Fruit fly (Drosophila melanogaster) whole organism, embryonic: ENCODE measurements around the gene CG6195.

Experiments used
- Ada2b ChIP-seq: fragments of 200-800 bp; sonication (Bioruptor generic); IDR thresholded peaks from 2 replicates; pipeline ENCODE4 v1.3.6; 2022; ENCODE audit warnings: missing biosample characterization, missing genetic modification characterization
- CG10209 ChIP-seq: fragments of 200-800 bp; sonication (Bioruptor generic); optimal IDR thresholded peaks from 3 replicates; lab custom pipeline; 2017; ENCODE audit warnings: missing biosample characterization, mild to moderate bottlenecking, missing genetic modification characterization, missing genetic modification reagents
- CG10267 ChIP-seq: fragments of 200-800 bp; sonication (Bioruptor generic); optimal IDR thresholded peaks from 2 replicates; lab custom pipeline; 2018; ENCODE audit warnings: missing biosample characterization, mild to moderate bottlenecking, missing genetic modification characterization, moderate library complexity
- CG12236 ChIP-seq: fragments of 200-800 bp; sonication (Bioruptor generic); optimal IDR thresholded peaks from 2 replicates; lab custom pipeline; 2016; ENCODE audit warnings: missing biosample characterization, missing genetic modification characterization
- CG1602 ChIP-seq: fragments of 200-800 bp; sonication (Bioruptor generic); optimal IDR thresholded peaks from 3 replicates; lab custom pipeline; 2016; ENCODE audit warnings: missing biosample characterization, missing genetic modification characterization
- CG16815 ChIP-seq: fragments of 200-800 bp; sonication (Bioruptor generic); optimal IDR thresholded peaks from 3 replicates; lab custom pipeline; 2017; ENCODE audit warnings: missing biosample characterization, mild to moderate bottlenecking, missing genetic modification characterization
- CG18619 ChIP-seq: fragments of 200-800 bp; sonication (Bioruptor generic); optimal IDR thresholded peaks from 3 replicates; lab custom pipeline; 2017; ENCODE audit warnings: missing biosample characterization, mild to moderate bottlenecking, missing genetic modification characterization
- CG2712 ChIP-seq: fragments of 200-800 bp; optimal IDR thresholded peaks from 3 replicates; lab custom pipeline; 2019; ENCODE audit warnings: missing biosample characterization, mild to moderate bottlenecking, missing genetic modification characterization, moderate library complexity
- CG30431 ChIP-seq: fragments of 200-800 bp; sonication (Bioruptor generic); optimal IDR thresholded peaks from 2 replicates; lab custom pipeline; 2017; ENCODE audit warnings: missing biosample characterization, missing genetic modification characterization
- CG33557 ChIP-seq: fragments of 200-800 bp; sonication (Bioruptor generic); optimal IDR thresholded peaks from 2 replicates; lab custom pipeline; 2019; ENCODE audit warnings: missing biosample characterization, mild to moderate bottlenecking, missing genetic modification characterization, moderate library complexity
- CG6175 ChIP-seq: fragments of 200-800 bp; sonication (Bioruptor generic); IDR thresholded peaks from 3 replicates; pipeline ENCODE4 v1.3.6; 2022; ENCODE audit warnings: missing biosample characterization, missing genetic modification characterization
- CG6254 ChIP-seq: fragments of 200-800 bp; sonication (Bioruptor generic); optimal IDR thresholded peaks from 3 replicates; lab custom pipeline; 2017; ENCODE audit warnings: mild to moderate bottlenecking, missing biosample characterization, missing genetic modification reagents, missing genetic modification characterization
- CG6654 ChIP-seq: fragments of 200-800 bp; sonication (Bioruptor generic); optimal IDR thresholded peaks from 2 replicates; lab custom pipeline; 2017; ENCODE audit warnings: missing biosample characterization, mild to moderate bottlenecking, missing genetic modification characterization
- CG8089 ChIP-seq: fragments of 200-800 bp; sonication (Bioruptor generic); optimal IDR thresholded peaks from 3 replicates; lab custom pipeline; 2016; ENCODE audit warnings: missing biosample characterization, missing genetic modification characterization
- CG8765 ChIP-seq: fragments of 200-800 bp; sonication (Bioruptor generic); IDR thresholded peaks from 2 replicates; pipeline ENCODE4 v1.3.6; 2022; ENCODE audit warnings: missing biosample characterization, missing genetic modification characterization
- CG9932 ChIP-seq: fragments of 200-800 bp; sonication (Bioruptor generic); IDR thresholded peaks from 2 replicates; pipeline ENCODE4 v1.3.6; 2022; ENCODE audit warnings: missing biosample characterization, missing genetic modification characterization
- D19B ChIP-seq: fragments of 200-800 bp; sonication (Bioruptor generic); optimal IDR thresholded peaks from 2 replicates; lab custom pipeline; 2017; ENCODE audit warnings: missing biosample characterization, mild to moderate bottlenecking, missing genetic modification characterization
- Dek ChIP-seq: fragments of 200-800 bp; sonication (Bioruptor generic); optimal IDR thresholded peaks from 3 replicates; lab custom pipeline; 2019; ENCODE audit warnings: missing biosample characterization, mild to moderate bottlenecking, missing genetic modification characterization, moderate library complexity
- HLH54F ChIP-seq: fragments of 200-800 bp; sonication (Bioruptor generic); optimal IDR thresholded peaks from 3 replicates; lab custom pipeline; 2016; ENCODE audit warnings: missing biosample characterization, missing genetic modification characterization
- Hr39 ChIP-seq: fragments of >200 bp; optimal IDR thresholded peaks from 2 replicates; lab custom pipeline; 2017
- Hr51 ChIP-seq, 2 experiments: fragments of 200-800 bp; sonication (Bioruptor generic); optimal IDR thresholded peaks; 2 replicates in 1 of 2; 3 replicates in 1 of 2; lab custom pipeline; 2016 to 2018; ENCODE audit warnings: missing biosample characterization in 2 of 2, missing genetic modification characterization in 2 of 2, mild to moderate bottlenecking in 1 of 2, moderate library complexity in 1 of 2
- NC2α ChIP-seq: fragments of 200-800 bp; sonication (Bioruptor generic); optimal IDR thresholded peaks from 2 replicates; lab custom pipeline; 2016; ENCODE audit warnings: missing biosample characterization, missing genetic modification characterization
- Neu2 ChIP-seq: fragments of 200-800 bp; sonication (Bioruptor generic); optimal IDR thresholded peaks from 3 replicates; lab custom pipeline; 2016; ENCODE audit warnings: missing biosample characterization, missing genetic modification characterization, borderline replicate concordance
- Ravus ChIP-seq: fragments of 200-800 bp; sonication (Bioruptor generic); IDR thresholded peaks from 2 replicates; pipeline ENCODE4 v1.3.6; 2022; ENCODE audit warnings: missing biosample characterization, missing genetic modification characterization
- Ssrp ChIP-seq: fragments of 200-800 bp; sonication (Bioruptor generic); optimal IDR thresholded peaks from 2 replicates; lab custom pipeline; 2018; ENCODE audit warnings: missing biosample characterization, mild to moderate bottlenecking, missing genetic modification characterization, moderate library complexity
- Taf1 ChIP-seq: fragments of 200-800 bp; sonication (Bioruptor generic); IDR thresholded peaks from 2 replicates; pipeline ENCODE4 v1.3.6; 2022; ENCODE audit warnings: missing biosample characterization, missing genetic modification characterization
- Trl ChIP-seq, 3 experiments: fragments of >200 bp in 2 of 3; fragments of 200-800 bp in 1 of 3; sonication (Bioruptor generic) in 1 of 3; optimal IDR thresholded peaks; 2 replicates in 1 of 3; 3 replicates in 2 of 3; lab custom pipeline; 2016 to 2017; ENCODE audit warnings: missing biosample characterization in 1 of 3, missing genetic modification characterization in 1 of 3
- Vsx1 ChIP-seq: fragments of 200-800 bp; sonication (Bioruptor generic); optimal IDR thresholded peaks from 2 replicates; lab custom pipeline; 2017; ENCODE audit warnings: missing biosample characterization, mild to moderate bottlenecking, missing genetic modification characterization, missing genetic modification reagents
- ap ChIP-seq: fragments of 200-800 bp; sonication (Bioruptor generic); IDR thresholded peaks from 2 replicates; pipeline ENCODE4 v1.3.6; 2022; ENCODE audit warnings: missing biosample characterization, missing genetic modification characterization
- ara ChIP-seq: fragments of 200-800 bp; sonication (Bioruptor generic); IDR thresholded peaks from 2 replicates; pipeline ENCODE4 v1.3.6; 2022; ENCODE audit warnings: missing biosample characterization, missing genetic modification characterization
- ash1 ChIP-seq: fragments of 200-800 bp; sonication (Bioruptor generic); optimal IDR thresholded peaks from 2 replicates; lab custom pipeline; 2018; ENCODE audit warnings: missing biosample characterization, mild to moderate bottlenecking, missing genetic modification characterization
- cad ChIP-seq: fragments of >200 bp; optimal IDR thresholded peaks from 2 replicates; lab custom pipeline; 2017; ENCODE audit warnings: missing biosample characterization, missing genetic modification characterization
- cg ChIP-seq: fragments of 200-800 bp; sonication (Bioruptor generic); optimal IDR thresholded peaks from 3 replicates; lab custom pipeline; 2019; ENCODE audit warnings: missing biosample characterization, mild to moderate bottlenecking, missing genetic modification characterization, moderate library complexity
- dmrt99B ChIP-seq: fragments of 200-800 bp; sonication (Bioruptor generic); optimal IDR thresholded peaks from 2 replicates; lab custom pipeline; 2018; ENCODE audit warnings: missing biosample characterization, mild to moderate bottlenecking, missing genetic modification characterization, moderate library complexity
- fd102C ChIP-seq: fragments of 200-800 bp; sonication (Bioruptor generic); optimal IDR thresholded peaks from 2 replicates; lab custom pipeline; 2018; ENCODE audit warnings: missing biosample characterization, mild to moderate bottlenecking, missing genetic modification characterization, moderate library complexity
- fd3F ChIP-seq: fragments of 200-800 bp; sonication (Bioruptor generic); optimal IDR thresholded peaks from 2 replicates; lab custom pipeline; 2018; ENCODE audit warnings: missing biosample characterization, mild to moderate bottlenecking, missing genetic modification characterization, moderate library complexity
- fd96Cb ChIP-seq: fragments of 200-800 bp; sonication (Bioruptor generic); optimal IDR thresholded peaks from 2 replicates; lab custom pipeline; 2018; ENCODE audit warnings: missing biosample characterization, mild to moderate bottlenecking, missing genetic modification characterization, moderate library complexity
- grau ChIP-seq: fragments of 200-800 bp; optimal IDR thresholded peaks from 3 replicates; lab custom pipeline; 2019; ENCODE audit warnings: missing biosample characterization, mild to moderate bottlenecking, missing genetic modification characterization, moderate library complexity
- hb ChIP-seq: fragments of 200-800 bp; sonication (Bioruptor generic); IDR thresholded peaks from 3 replicates; pipeline ENCODE4 v1.3.6; 2022; ENCODE audit warnings: missing biosample characterization, missing genetic modification characterization; ENCODE audit not compliant: partially characterized antibody
- lmd ChIP-seq: fragments of 200-800 bp; sonication (Bioruptor generic); IDR thresholded peaks from 2 replicates; pipeline ENCODE4 v1.3.6; 2022; ENCODE audit warnings: missing biosample characterization, missing genetic modification characterization
- nerfin-1 ChIP-seq: fragments of 200-800 bp; sonication (Bioruptor generic); optimal IDR thresholded peaks from 3 replicates; lab custom pipeline; 2019; ENCODE audit warnings: missing biosample characterization, mild to moderate bottlenecking, missing genetic modification characterization, moderate library complexity
- nerfin-2 ChIP-seq: fragments of 200-800 bp; sonication (Bioruptor generic); IDR thresholded peaks from 2 replicates; pipeline ENCODE4 v1.3.6; 2022; ENCODE audit warnings: missing biosample characterization, missing genetic modification characterization; ENCODE audit not compliant: partially characterized antibody
- onecut ChIP-seq: fragments of 200-800 bp; sonication (Bioruptor generic); IDR thresholded peaks from 2 replicates; pipeline ENCODE4 v1.3.6; 2022; ENCODE audit warnings: missing biosample characterization, missing genetic modification characterization
- pan ChIP-seq, 4 experiments: fragments of >200 bp in 3 of 4; fragments of 200-800 bp in 1 of 4; sonication (Bioruptor generic) in 1 of 4; optimal IDR thresholded peaks in 3 of 4; IDR thresholded peaks in 1 of 4; 2 replicates each; pipeline versions ENCODE4 v1.3.6 to Lab custom; 2017 to 2022; ENCODE audit warnings: missing biosample characterization in 2 of 4, missing genetic modification characterization in 2 of 4, mixed read lengths in 1 of 4
- psq ChIP-seq: fragments of 200-800 bp; sonication (Bioruptor generic); optimal IDR thresholded peaks from 2 replicates; lab custom pipeline; 2017; ENCODE audit warnings: missing biosample characterization, missing genetic modification characterization
- sob ChIP-seq: fragments of 200-800 bp; sonication (Bioruptor generic); IDR thresholded peaks from 2 replicates; pipeline ENCODE4 v1.3.6; 2022; ENCODE audit warnings: missing biosample characterization, missing genetic modification characterization
- stc ChIP-seq: fragments of 200-800 bp; sonication (Bioruptor generic); IDR thresholded peaks from 2 replicates; pipeline ENCODE4 v1.3.6; 2022; ENCODE audit warnings: missing biosample characterization, missing genetic modification characterization
- tx ChIP-seq: fragments of 200-800 bp; sonication (Bioruptor generic); optimal IDR thresholded peaks from 2 replicates; lab custom pipeline; 2016; ENCODE audit warnings: missing biosample characterization, missing genetic modification characterization

Gene CG6195

DNA sequence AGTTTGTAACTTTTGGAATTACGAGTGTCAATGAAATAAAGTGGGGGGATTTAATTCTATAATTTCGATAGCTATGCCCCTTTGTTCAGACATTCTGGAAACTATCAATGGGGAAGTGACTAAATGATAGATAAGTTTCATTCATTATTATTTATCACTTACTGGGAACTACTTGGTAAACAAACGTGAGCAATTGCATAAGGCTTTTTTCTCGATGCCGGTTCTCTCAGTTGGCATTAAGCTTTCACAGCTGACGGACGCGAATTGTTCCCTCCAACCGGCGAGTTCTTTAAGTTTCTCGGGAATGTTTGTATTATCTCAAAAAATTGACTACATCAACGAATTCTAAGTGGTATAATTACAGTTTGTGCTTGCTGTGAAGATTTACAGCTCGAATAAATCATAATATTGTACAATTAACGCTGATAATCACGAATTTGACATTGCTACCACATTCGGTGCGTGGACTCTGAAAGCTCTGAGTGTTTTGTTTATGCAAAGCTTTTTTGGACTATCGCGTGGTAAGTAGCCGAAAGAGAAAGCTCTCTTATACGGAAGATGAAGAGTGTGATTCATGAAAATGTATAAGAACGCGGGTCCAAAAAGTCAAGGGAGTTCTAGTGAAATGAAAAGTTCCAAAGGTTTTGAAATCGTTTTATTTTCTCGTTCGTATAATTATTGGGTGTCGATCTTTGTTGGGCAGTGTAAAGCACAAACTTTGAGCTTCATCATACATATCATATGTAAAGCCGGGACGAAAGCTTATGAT, 23.2 kb upstream of the CG6195 start, which contains the start of gene Naam (continued):
- peak; percentile 44 for TF ChIP-seq psq (GFP tag; lab: Kevin White, UChicago)
- TF ChIP-seq CG8089 (GFP tag; lab: Kevin White, UChicago) = peak; percentile 50
- TF ChIP-seq hb (GFP tag; lab: Robert Waterston, UW) = no peak
- no peak for TF ChIP-seq fd102C (GFP tag; lab: Kevin White, UChicago)
- peak; percentile 31 for TF ChIP-seq Ssrp (tag; lab: Kevin White, UChicago)
- TF ChIP-seq ap = peak; percentile 71
- TF ChIP-seq cad = no peak
- TF ChIP-seq nerfin-1 (tag; lab: Kevin White, UChicago) = peak; percentile 50
- TF ChIP-seq CG10267 (tag; lab: Kevin White, UChicago) = peak; percentile 57
- TF ChIP-seq Trl (optimal IDR thresholded peaks at IDR 0.05; lab: Kevin White, UChicago) = peak; percentile 45 to 74
- peak; percentile 87 for TF ChIP-seq Trl (GFP tag; optimal IDR thresholded peaks at IDR 0.05; lab: Kevin White, UChicago)
- TF ChIP-seq sob (GFP tag; lab: Robert Waterston, UW) = peak; percentile 82
- TF ChIP-seq Neu2 (GFP tag; lab: Kevin White, UChicago) = no peak
- TF ChIP-seq CG10209 (GFP tag; lab: Kevin White, UChicago) = peak; percentile 69
- peak; percentile 63 for TF ChIP-seq D19B
- peak; percentile 67; the same call in 1 of the 2 replicates for TF ChIP-seq ara (GFP tag; lab: Robert Waterston, UW)
- no peak for TF ChIP-seq nerfin-2 (GFP tag; lab: Robert Waterston, UW)
- peak; percentile 73 for TF ChIP-seq dmrt99B (tag; lab: Kevin White, UChicago)
- peak; percentile 54 for TF ChIP-seq Ada2b (GFP tag; lab: Robert Waterston, UW)
- TF ChIP-seq CG12236 (GFP tag; lab: Kevin White, UChicago) = no peak
- TF ChIP-seq grau (tag; lab: Kevin White, UChicago) = peak; percentile 75
- 0 out of 2 replicates have a peak, but pooled peaks have one; percentile 24 for TF ChIP-seq CG8765
- TF ChIP-seq tx (GFP tag; lab: Kevin White, UChicago) = peak; percentile 59
- TF ChIP-seq Dek = peak; percentile 70
- peak; percentile 53 for TF ChIP-seq fd96Cb (tag; lab: Kevin White, UChicago)
- TF ChIP-seq pan (optimal IDR thresholded peaks at IDR 0.05; lab: Kevin White, UChicago) = no peak
- peak in 1 of 2 experiments; percentile 89 for TF ChIP-seq pan (GFP tag; optimal IDR thresholded peaks at IDR 0.05 in 1 of 2, IDR thresholded peaks at IDR 0.05 in 1 of 2)
- TF ChIP-seq Ravus (GFP tag; lab: Robert Waterston, UW) = peak; percentile 8; the same call in 1 of the 2 replicates
- TF ChIP-seq HLH54F (GFP tag; lab: Kevin White, UChicago) = peak; percentile 80
- TF ChIP-seq Hr39 = no peak
- TF ChIP-seq CG9932 (GFP tag; lab: Robert Waterston, UW) = peak; percentile 82
- TF ChIP-seq fd3F = peak; percentile 49
- TF ChIP-seq CG6254 (GFP tag; lab: Kevin White, UChicago) = peak; percentile 7
- TF ChIP-seq onecut = peak; percentile 60; the same call in 1 of the 2 replicates
- TF ChIP-seq CG33557 (GFP tag; lab: Kevin White, UChicago) = no peak
- TF ChIP-seq CG16815 = peak; percentile 25
- peak; percentile 56 for TF ChIP-seq Taf1 (GFP tag; lab: Robert Waterston, UW)
- peak; percentile 81 for TF ChIP-seq stc (GFP tag; lab: Robert Waterston, UW)
- no peak for TF ChIP-seq ash1 (GFP tag; lab: Kevin White, UChicago)
- peak; percentile 41 for TF ChIP-seq CG6654 (GFP tag; lab: Kevin White, UChicago)
- TF ChIP-seq Vsx1 (GFP tag; lab: Kevin White, UChicago) = peak; percentile 47
- peak; percentile 74 for TF ChIP-seq CG18619
- TF ChIP-seq CG1602 (GFP tag; lab: Kevin White, UChicago) = peak; percentile 41
- TF ChIP-seq NC2α (GFP tag; lab: Kevin White, UChicago) = peak; percentile 27
- TF ChIP-seq cg = no peak
- TF ChIP-seq CG2712 (tag; lab: Kevin White, UChicago) = peak; percentile 77
- TF ChIP-seq Hr51 (GFP tag; optimal IDR thresholded peaks at IDR 0.05; lab: Kevin White, UChicago) = peak; percentile 58 to 85
- peak; percentile 79 for TF ChIP-seq lmd (GFP tag; lab: Robert Waterston, UW)
- no peak for TF ChIP-seq CG6175 (GFP tag; lab: Robert Waterston, UW)
- no peak for TF ChIP-seq CG30431 (GFP tag; lab: Kevin White, UChicago)
